Fruit fly (Drosophila melanogaster): ENCODE data around the gene Kcmf1.

Gene Kcmf1

dm6 chr3R:9057398-9058058, 42.8 kb upstream of the Kcmf1 start (continued):
- no peak for TF ChIP-seq CG34422 (GFP tag; IDR thresholded peaks at IDR 0.05)
- peak; percentile 99 for TF ChIP-seq grau (tag; optimal IDR thresholded peaks at IDR 0.05)
- no peak for TF ChIP-seq Atf-2 (GFP tag; optimal IDR thresholded peaks at IDR 0.05)
- TF ChIP-seq Deaf1 (tag; optimal IDR thresholded peaks at IDR 0.05) = peak; percentile 90
- TF ChIP-seq luna (GFP tag; optimal IDR thresholded peaks at IDR 0.05) = no peak
- no peak for TF ChIP-seq CG11247 (GFP tag; IDR thresholded peaks at IDR 0.05)
- TF ChIP-seq Hr78 (GFP tag; optimal IDR thresholded peaks at IDR 0.05) = peak in 1 of 2 experiments; percentile 97
- TF ChIP-seq CG17912 (GFP tag; optimal IDR thresholded peaks at IDR 0.05) = peak; percentile 88
- peak; percentile 93 for TF ChIP-seq CG11723 (GFP tag; optimal IDR thresholded peaks at IDR 0.05)
- peak; percentile 81 for TF ChIP-seq CG3995 (GFP tag; optimal IDR thresholded peaks at IDR 0.05)
- no peak for TF ChIP-seq peb (GFP tag; IDR thresholded peaks at IDR 0.05)
- peak; percentile 58 for TF ChIP-seq chn (GFP tag; optimal IDR thresholded peaks at IDR 0.05)
- peak; percentile 92 for TF ChIP-seq CG5180 (GFP tag; optimal IDR thresholded peaks at IDR 0.05)
- TF ChIP-seq lbe (GFP tag; optimal IDR thresholded peaks at IDR 0.05) = peak; percentile 86
- TF ChIP-seq kah (GFP tag; optimal IDR thresholded peaks at IDR 0.05) = peak; percentile 92
- TF ChIP-seq CG2202 (tag; optimal IDR thresholded peaks at IDR 0.05) = peak; percentile 97
- TF ChIP-seq CG13775 (GFP tag; optimal IDR thresholded peaks at IDR 0.05) = peak; percentile 98
- peak; percentile 99 for TF ChIP-seq PHDP (tag; optimal IDR thresholded peaks at IDR 0.05)
- TF ChIP-seq run (tag; optimal IDR thresholded peaks at IDR 0.05) = peak; percentile 98
- no peak for TF ChIP-seq her (GFP tag; optimal IDR thresholded peaks at IDR 0.05)
- no peak for TF ChIP-seq HmgD (GFP tag; optimal IDR thresholded peaks at IDR 0.05)
- TF ChIP-seq slp2 (GFP tag; optimal IDR thresholded peaks at IDR 0.05) = peak; percentile 44
- TF ChIP-seq yki (optimal IDR thresholded peaks at IDR 0.05) = peak; percentile 91
- no peak for TF ChIP-seq CG2129 (GFP tag; IDR thresholded peaks at IDR 0.05; ENCODE audit: partially characterized antibody)
- peak; percentile 19 for TF ChIP-seq crc (GFP tag; optimal IDR thresholded peaks at IDR 0.05)
- peak; percentile 92 for TF ChIP-seq CrebB (tag; optimal IDR thresholded peaks at IDR 0.05)
- TF ChIP-seq shn (GFP tag; optimal IDR thresholded peaks at IDR 0.05) = no peak
- TF ChIP-seq da (GFP tag; optimal IDR thresholded peaks at IDR 0.05) = peak; percentile 10
- no peak for TF ChIP-seq Lpt (GFP tag; optimal IDR thresholded peaks at IDR 0.05)
- peak; percentile 85 for TF ChIP-seq trh (GFP tag; optimal IDR thresholded peaks at IDR 0.05)
- TF ChIP-seq pita (GFP tag; optimal IDR thresholded peaks at IDR 0.05) = no peak
- TF ChIP-seq phol (tag; optimal IDR thresholded peaks at IDR 0.05) = peak; percentile 98
- peak; percentile 92 for TF ChIP-seq CG7745 (tag; optimal IDR thresholded peaks at IDR 0.05)
- TF ChIP-seq HmgZ (tag; optimal IDR thresholded peaks at IDR 0.05) = peak; percentile 95
- peak; percentile 96 for TF ChIP-seq nau (GFP tag; optimal IDR thresholded peaks at IDR 0.05)
- peak; percentile 96 for TF ChIP-seq Hr3 (GFP tag; optimal IDR thresholded peaks at IDR 0.05)
- peak; percentile 74 for TF ChIP-seq CG5245 (GFP tag; optimal IDR thresholded peaks at IDR 0.05)
- TF ChIP-seq D (optimal IDR thresholded peaks at IDR 0.05) = no peak
- TF ChIP-seq D (GFP tag; optimal IDR thresholded peaks at IDR 0.05) = peak; percentile 95
- TF ChIP-seq CG4854 (GFP tag; optimal IDR thresholded peaks at IDR 0.05) = peak; percentile 78
- TF ChIP-seq CG7928 (GFP tag; optimal IDR thresholded peaks at IDR 0.05) = peak; percentile 78
- TF ChIP-seq pros (GFP tag; optimal IDR thresholded peaks at IDR 0.05) = peak; percentile 90
- TF ChIP-seq CG3847 (GFP tag; IDR thresholded peaks at IDR 0.05) = no peak
- no peak for TF ChIP-seq CG9215 (GFP tag; IDR thresholded peaks at IDR 0.05)
- TF ChIP-seq eve (GFP tag; optimal IDR thresholded peaks at IDR 0.05) = no peak
- no peak for TF ChIP-seq ranshi (GFP tag; IDR thresholded peaks at IDR 0.05)
- TF ChIP-seq ATbp (GFP tag; optimal IDR thresholded peaks at IDR 0.05) = peak; percentile 92
- TF ChIP-seq crol (GFP tag; IDR thresholded peaks at IDR 0.05) = no peak
- TF ChIP-seq CG33213 (GFP tag; optimal IDR thresholded peaks at IDR 0.05) = peak; percentile 19
- TF ChIP-seq sna (GFP tag; IDR thresholded peaks at IDR 0.05; ENCODE audit: partially characterized antibody) = no peak
- no peak for TF ChIP-seq pnt (GFP tag; optimal IDR thresholded peaks at IDR 0.05)
